Worm (Caenorhabditis elegans) whole organism, mixed stage, embryonic: ENCODE measurements around the gene T21C9.9.

Experiments used
- M03D4.4 ChIP-seq: sonication (generic microtip); optimal IDR thresholded peaks from 2 replicates; lab custom pipeline; 2017; ENCODE audit warnings: mild to moderate bottlenecking, missing genetic modification characterization, missing compliant biosample characterization
- blmp-1 ChIP-seq: fragments of 150-350 bp; optimal IDR thresholded peaks from 2 replicates; lab custom pipeline; 2014; ENCODE audit warnings: missing biosample characterization, missing genetic modification characterization
- ceh-39 ChIP-seq: fragments of 150-350 bp; optimal IDR thresholded peaks from 2 replicates; lab custom pipeline; 2014; ENCODE audit warnings: missing biosample characterization, missing genetic modification characterization
- ceh-43 ChIP-seq: fragments of 200-800 bp; sonication (Bioruptor generic); optimal IDR thresholded peaks from 2 replicates; lab custom pipeline; 2018; ENCODE audit warnings: mild to moderate bottlenecking, missing genetic modification characterization, moderate library complexity, missing compliant biosample characterization
- ceh-83 ChIP-seq: fragments of 200-800 bp; sonication (Bioruptor generic); optimal IDR thresholded peaks from 2 replicates; lab custom pipeline; 2018; ENCODE audit warnings: mild to moderate bottlenecking, missing genetic modification characterization, missing compliant biosample characterization
- ces-1 ChIP-seq: fragments of 150-350 bp; optimal IDR thresholded peaks from 2 replicates; lab custom pipeline; 2014; ENCODE audit warnings: missing biosample characterization, missing genetic modification reagents, missing genetic modification characterization
- cnd-1 ChIP-seq: fragments of 200-800 bp; sonication (Bioruptor generic); optimal IDR thresholded peaks from 2 replicates; lab custom pipeline; 2018; ENCODE audit warnings: mild to moderate bottlenecking, missing genetic modification characterization, missing compliant biosample characterization
- drap-1 ChIP-seq: fragments of 200-800 bp; sonication (Bioruptor generic); optimal IDR thresholded peaks from 3 replicates; lab custom pipeline; 2018; ENCODE audit warnings: mild to moderate bottlenecking, missing genetic modification characterization, missing compliant biosample characterization
- elt-1 ChIP-seq: sonication (generic microtip); optimal IDR thresholded peaks from 2 replicates; lab custom pipeline; 2017; ENCODE audit warnings: missing genetic modification characterization, mild to moderate bottlenecking, missing compliant biosample characterization, antibody characterized with exemption, moderate library complexity, borderline replicate concordance; ENCODE audit not compliant: insufficient read depth
- elt-3 ChIP-seq: fragments of 150-350 bp; optimal IDR thresholded peaks from 2 replicates; lab custom pipeline; 2014; ENCODE audit warnings: missing biosample characterization, missing genetic modification characterization
- flh-1 ChIP-seq: fragments of 200-800 bp; sonication (Bioruptor generic); optimal IDR thresholded peaks from 2 replicates; lab custom pipeline; 2018; ENCODE audit warnings: mild to moderate bottlenecking, missing genetic modification characterization, moderate library complexity, missing compliant biosample characterization
- ham-2 ChIP-seq: fragments of 200-800 bp; sonication (Bioruptor generic); optimal IDR thresholded peaks from 2 replicates; lab custom pipeline; 2018; ENCODE audit warnings: mild to moderate bottlenecking, missing genetic modification characterization, missing compliant biosample characterization
- hlh-1 ChIP-seq: fragments of 150-350 bp; optimal IDR thresholded peaks from 2 replicates; lab custom pipeline; 2014; ENCODE audit warnings: missing biosample characterization, missing genetic modification reagents, missing genetic modification characterization
- lin-13 ChIP-seq: fragments of 150-350 bp; optimal IDR thresholded peaks from 2 replicates; lab custom pipeline; 2014; ENCODE audit warnings: missing biosample characterization, missing genetic modification characterization
- lin-32 ChIP-seq: fragments of 200-800 bp; sonication (Bioruptor generic); optimal IDR thresholded peaks from 2 replicates; lab custom pipeline; 2018; ENCODE audit warnings: mild to moderate bottlenecking, missing genetic modification characterization, missing compliant biosample characterization
- lsy-2 ChIP-seq: fragments of 150-350 bp; optimal IDR thresholded peaks from 2 replicates; lab custom pipeline; 2014; ENCODE audit warnings: missing biosample characterization, missing genetic modification characterization
- mab-5 ChIP-seq: fragments of 150-350 bp; optimal IDR thresholded peaks from 2 replicates; lab custom pipeline; 2014; ENCODE audit warnings: missing biosample characterization, missing genetic modification characterization
- nhr-12 ChIP-seq: fragments of 150-350 bp; optimal IDR thresholded peaks from 2 replicates; lab custom pipeline; 2014; ENCODE audit warnings: missing biosample characterization, missing genetic modification characterization
- nhr-2 ChIP-seq: fragments of 150-350 bp; optimal IDR thresholded peaks from 2 replicates; lab custom pipeline; 2014; ENCODE audit warnings: missing biosample characterization, missing genetic modification characterization
- nhr-237 ChIP-seq: fragments of 150-350 bp; optimal IDR thresholded peaks from 2 replicates; lab custom pipeline; 2014; ENCODE audit warnings: missing biosample characterization, missing genetic modification characterization
- nhr-28 ChIP-seq: fragments of 150-350 bp; optimal IDR thresholded peaks from 2 replicates; lab custom pipeline; 2014; ENCODE audit warnings: missing biosample characterization, missing genetic modification characterization
- nhr-76 ChIP-seq: sonication (generic microtip); optimal IDR thresholded peaks from 2 replicates; lab custom pipeline; 2017; ENCODE audit warnings: missing biosample characterization, missing genetic modification characterization
- sem-2 ChIP-seq: fragments of 200-800 bp; sonication (Bioruptor generic); optimal IDR thresholded peaks from 2 replicates; lab custom pipeline; 2018; ENCODE audit warnings: mild to moderate bottlenecking, missing genetic modification characterization, missing compliant biosample characterization
- snpc-4 ChIP-seq: fragments of 150-350 bp; optimal IDR thresholded peaks from 2 replicates; lab custom pipeline; 2014; ENCODE audit warnings: missing biosample characterization, missing genetic modification characterization
- tbx-8 ChIP-seq: fragments of 200-800 bp; sonication (Bioruptor generic); optimal IDR thresholded peaks from 2 replicates; lab custom pipeline; 2018; ENCODE audit warnings: mild to moderate bottlenecking, missing genetic modification characterization, moderate library complexity, missing compliant biosample characterization
- unc-120 ChIP-seq: sonication (generic microtip); optimal IDR thresholded peaks from 2 replicates; lab custom pipeline; 2017; ENCODE audit warnings: missing genetic modification characterization, missing compliant biosample characterization; ENCODE audit not compliant: poor library complexity, severe bottlenecking
- unc-39 ChIP-seq: fragments of 150-350 bp; optimal IDR thresholded peaks from 2 replicates; lab custom pipeline; 2014; ENCODE audit warnings: missing biosample characterization, missing genetic modification characterization
- unc-62 ChIP-seq: fragments of 150-350 bp; optimal IDR thresholded peaks from 2 replicates; lab custom pipeline; 2014; ENCODE audit warnings: missing biosample characterization, missing genetic modification reagents, missing genetic modification characterization
- zip-8 ChIP-seq: fragments of 150-350 bp; optimal IDR thresholded peaks from 2 replicates; lab custom pipeline; 2014; ENCODE audit warnings: missing biosample characterization, missing genetic modification characterization
- ztf-11 ChIP-seq: fragments of 150-350 bp; optimal IDR thresholded peaks from 2 replicates; lab custom pipeline; 2014; ENCODE audit warnings: missing biosample characterization, missing genetic modification characterization

Gene T21C9.9

ce11 chrV:10592479-10592878 is at the start of gene T21C9.9:
T21C9.9 (minus strand) TSS chrV:10592579.
- TF ChIP-seq lin-13 (tag; lab: Kevin White, UChicago): no peak
- TF ChIP-seq sem-2: no peak
- TF ChIP-seq hlh-1 (tag; lab: Kevin White, UChicago): no peak
- TF ChIP-seq drap-1 (GFP tag; lab: Kevin White, UChicago): no peak
- no peak for TF ChIP-seq nhr-2 (tag; lab: Kevin White, UChicago)
- no peak for TF ChIP-seq lin-32 (GFP tag; lab: Kevin White, UChicago)
- no peak for TF ChIP-seq unc-39 (tag; lab: Kevin White, UChicago)
- no peak for TF ChIP-seq nhr-237 (tag; lab: Kevin White, UChicago)

DNA sequence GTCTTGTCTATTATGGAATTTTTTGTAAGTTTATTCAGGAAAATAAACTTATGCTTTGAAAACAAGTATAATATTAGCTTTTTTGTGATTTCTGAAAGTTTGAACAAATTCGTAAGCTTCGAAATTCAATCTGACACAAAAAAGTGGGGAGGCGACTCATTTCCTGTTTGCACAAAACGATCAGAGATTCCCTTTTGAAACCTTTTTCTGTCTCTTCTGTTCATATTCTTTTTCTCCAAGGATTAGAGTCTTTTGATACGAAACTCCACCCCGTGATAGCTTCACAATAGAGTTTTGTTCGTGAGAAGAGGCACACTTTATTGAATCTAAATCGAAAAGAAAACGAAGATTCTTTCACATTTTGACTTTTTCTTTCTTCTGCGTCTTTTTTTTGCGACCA is 48.6 kb upstream of the T21C9.9 start:
- TF ChIP-seq hlh-1 (tag; lab: Kevin White, UChicago): no peak
- TF ChIP-seq ces-1 (GFP tag; lab: Kevin White, UChicago): peak; percentile 9
- TF ChIP-seq, all 35 proteins: peak for 1

- TF ChIP-seq ztf-11 (tag; lab: Kevin White, UChicago) (no peak), ceh-43 (no peak), lin-32 (GFP tag; lab: Kevin White, UChicago) (no peak), flh-1 (no peak), nhr-28 (tag; lab: Kevin White, UChicago) (no peak), nhr-76 (tag; lab: Kevin White, UChicago) (no peak), zip-8 (tag; lab: Kevin White, UChicago) (no peak), cnd-1 (tag; lab: Kevin White, UChicago) (no peak), M03D4.4 (tag; lab: Kevin White, UChicago) (no peak), nhr-2 (tag; lab: Kevin White, UChicago) (no peak), nhr-12 (no peak), unc-120 (tag; lab: Kevin White, UChicago) (no peak), tbx-8 (GFP tag; lab: Kevin White, UChicago) (no peak), elt-1 (tag; lab: Kevin White, UChicago) (no peak), ceh-39 (no peak), ham-2 (no peak), blmp-1 (tag; lab: Kevin White, UChicago) (no peak), mab-5 (no peak), ces-1 (GFP tag; lab: Kevin White, UChicago) (no peak), unc-39 (tag; lab: Kevin White, UChicago) (no peak)
Measured at ce11 chrV:10635722-10636121, 43.3 kb upstream of the T21C9.9 start, which contains the start of gene kvs-2. kvs-2 (plus strand) TSS chrV:10636022.

DNA sequence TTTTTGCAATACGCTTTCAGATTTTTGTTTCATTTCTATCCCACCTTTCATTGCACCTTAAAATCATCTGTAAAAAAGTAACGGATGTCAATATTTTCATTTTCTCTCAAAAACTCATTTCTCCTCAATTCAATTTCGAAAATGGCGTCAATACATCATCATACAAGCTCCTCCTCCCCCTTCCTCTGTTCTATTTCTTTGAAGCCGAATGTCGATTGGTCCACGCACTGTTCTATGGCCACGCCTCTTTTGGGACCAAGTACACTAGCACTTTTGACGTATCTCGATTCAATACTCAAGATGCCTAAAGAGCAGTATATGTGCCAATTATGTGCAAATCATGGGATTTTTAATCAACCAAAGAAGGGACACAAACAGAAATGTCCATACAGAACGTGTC is 40.4 kb upstream of the T21C9.9 start, which contains the start of gene mab-23:
Gene mab-23, plus strand, starts transcription at position 301 of the 400 bp plus-strand sequence.
- TF ChIP-seq lsy-2 (no peak), snpc-4 (tag; lab: Kevin White, UChicago) (no peak), zip-8 (tag; lab: Kevin White, UChicago) (no peak), ceh-83 (GFP tag; lab: Kevin White, UChicago) (no peak), lin-13 (tag; lab: Kevin White, UChicago) (no peak), unc-39 (tag; lab: Kevin White, UChicago) (no peak), tbx-8 (GFP tag; lab: Kevin White, UChicago) (no peak), nhr-12 (no peak), mab-5 (no peak), ztf-11 (tag; lab: Kevin White, UChicago) (no peak), ceh-39 (no peak), lin-32 (GFP tag; lab: Kevin White, UChicago) (no peak), elt-3 (tag; lab: Kevin White, UChicago) (no peak), drap-1 (GFP tag; lab: Kevin White, UChicago) (no peak), blmp-1 (tag; lab: Kevin White, UChicago) (no peak), unc-62 (GFP tag; lab: Kevin White, UChicago) (no peak), nhr-76 (tag; lab: Kevin White, UChicago) (no peak), nhr-2 (tag; lab: Kevin White, UChicago) (no peak), elt-1 (tag; lab: Kevin White, UChicago) (no peak), hlh-1 (tag; lab: Kevin White, UChicago) (no peak)
- TF ChIP-seq, all 35 proteins: peak for 0

DNA sequence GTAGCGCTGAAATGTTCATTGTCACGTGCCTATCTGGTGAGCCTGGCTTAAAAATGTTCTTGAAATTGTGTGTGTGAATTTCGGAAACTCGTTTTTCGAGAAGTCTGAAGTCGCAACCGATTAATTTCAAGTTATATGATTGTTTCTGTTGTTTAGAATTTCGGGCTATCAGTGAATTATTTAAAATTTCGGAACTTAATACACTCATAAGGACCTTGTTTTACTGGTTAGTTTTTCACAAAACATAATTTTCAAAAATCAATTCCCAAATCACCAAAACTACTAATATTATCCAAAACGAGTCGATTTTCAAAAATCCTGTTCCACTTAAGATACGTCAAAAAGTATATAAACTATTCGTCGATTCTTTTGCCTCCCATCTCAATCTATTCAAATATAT is 38.1 kb upstream of the T21C9.9 start:
- TF ChIP-seq blmp-1 (tag; lab: Kevin White, UChicago) (no peak), unc-39 (tag; lab: Kevin White, UChicago) (no peak), flh-1 (no peak), lin-13 (tag; lab: Kevin White, UChicago) (no peak), cnd-1 (tag; lab: Kevin White, UChicago) (no peak), zip-8 (tag; lab: Kevin White, UChicago) (no peak), mab-5 (no peak), tbx-8 (GFP tag; lab: Kevin White, UChicago) (no peak), unc-120 (tag; lab: Kevin White, UChicago) (no peak), unc-62 (GFP tag; lab: Kevin White, UChicago) (no peak), ces-1 (GFP tag; lab: Kevin White, UChicago) (no peak), ceh-39 (no peak), ceh-83 (GFP tag; lab: Kevin White, UChicago) (no peak), hlh-1 (tag; lab: Kevin White, UChicago) (no peak), elt-1 (tag; lab: Kevin White, UChicago) (no peak), ceh-43 (no peak), drap-1 (GFP tag; lab: Kevin White, UChicago) (no peak), M03D4.4 (tag; lab: Kevin White, UChicago) (no peak), nhr-237 (tag; lab: Kevin White, UChicago) (no peak)
